Fruit fly (Drosophila melanogaster) whole organism, prepupa: ENCODE results near the gene mRpL48.

ENCODE experiments used
- Blimp-1 ChIP-seq: fragments of 200-800 bp; sonication (Bioruptor generic); optimal IDR thresholded peaks from 3 replicates; lab custom pipeline; 2017; ENCODE audit warnings: missing biosample characterization, missing genetic modification characterization, mild to moderate bottlenecking, moderate library complexity, missing genetic modification reagents
- CG10669 ChIP-seq: fragments of 200-800 bp; sonication (Bioruptor generic); optimal IDR thresholded peaks from 3 replicates; lab custom pipeline; 2018; ENCODE audit warnings: missing biosample characterization, mild to moderate bottlenecking, missing genetic modification characterization, moderate library complexity
- CG3032 ChIP-seq: fragments of 200-800 bp; optimal IDR thresholded peaks from 2 replicates; lab custom pipeline; 2019; ENCODE audit warnings: missing biosample characterization, mild to moderate bottlenecking, missing genetic modification characterization, moderate library complexity
- CG32006 ChIP-seq: fragments of 200-800 bp; sonication (Bioruptor generic); optimal IDR thresholded peaks from 3 replicates; lab custom pipeline; 2017; ENCODE audit warnings: missing biosample characterization, mild to moderate bottlenecking, missing genetic modification characterization
- CG3919 ChIP-seq: fragments of 200-800 bp; sonication (Bioruptor generic); optimal IDR thresholded peaks from 3 replicates; lab custom pipeline; 2016; ENCODE audit warnings: missing biosample characterization, missing genetic modification characterization
- CG4318 ChIP-seq: fragments of 200-800 bp; sonication (Bioruptor generic); optimal IDR thresholded peaks from 3 replicates; lab custom pipeline; 2017; ENCODE audit warnings: missing biosample characterization, mild to moderate bottlenecking, missing genetic modification characterization
- CG6163 ChIP-seq: fragments of 200-800 bp; sonication (Bioruptor generic); IDR thresholded peaks from 3 replicates; pipeline ENCODE4 v1.3.6; 2022; ENCODE audit warnings: missing biosample characterization, missing genetic modification characterization
- CG6276 ChIP-seq: fragments of 200-800 bp; sonication (Bioruptor generic); optimal IDR thresholded peaks from 2 replicates; lab custom pipeline; 2017; ENCODE audit warnings: missing biosample characterization, mild to moderate bottlenecking, missing genetic modification characterization
- CG6808 ChIP-seq: fragments of 200-800 bp; sonication (Bioruptor generic); optimal IDR thresholded peaks from 3 replicates; lab custom pipeline; 2017; ENCODE audit warnings: missing biosample characterization, missing genetic modification characterization, mild to moderate bottlenecking, moderate library complexity, missing genetic modification reagents
- CG6854 ChIP-seq: fragments of 200-800 bp; sonication (Bioruptor generic); optimal IDR thresholded peaks from 2 replicates; lab custom pipeline; 2017; ENCODE audit warnings: missing biosample characterization, mild to moderate bottlenecking, missing genetic modification characterization
- CG7368 ChIP-seq: fragments of 200-800 bp; sonication (Bioruptor generic); optimal IDR thresholded peaks from 3 replicates; lab custom pipeline; 2016; ENCODE audit warnings: missing biosample characterization, missing genetic modification characterization
- CG8319 ChIP-seq: fragments of 200-800 bp; sonication (Bioruptor generic); optimal IDR thresholded peaks from 3 replicates; lab custom pipeline; 2016; ENCODE audit warnings: missing biosample characterization, missing genetic modification characterization
- Eip93F ChIP-seq: fragments of 200-800 bp; sonication (Bioruptor generic); optimal IDR thresholded peaks from 2 replicates; lab custom pipeline; 2016; ENCODE audit warnings: missing biosample characterization, mild to moderate bottlenecking, missing genetic modification characterization
- Ets21C ChIP-seq: fragments of 200-800 bp; sonication (Bioruptor generic); optimal IDR thresholded peaks from 3 replicates; lab custom pipeline; 2016; ENCODE audit warnings: missing biosample characterization, missing genetic modification characterization
- Ets96B ChIP-seq: fragments of 200-800 bp; optimal IDR thresholded peaks from 2 replicates; lab custom pipeline; 2019; ENCODE audit warnings: missing biosample characterization, mild to moderate bottlenecking, missing genetic modification characterization, moderate library complexity
- Hr38 ChIP-seq: sonication (Bioruptor generic); optimal IDR thresholded peaks from 2 replicates; lab custom pipeline; 2016; ENCODE audit warnings: missing biosample characterization, missing genetic modification characterization
- Hr39 ChIP-seq: fragments of 200-800 bp; sonication (Bioruptor generic); optimal IDR thresholded peaks from 2 replicates; lab custom pipeline; 2016; ENCODE audit warnings: missing biosample characterization, missing genetic modification characterization
- Met ChIP-seq: fragments of 200-800 bp; sonication (Bioruptor generic); optimal IDR thresholded peaks from 3 replicates; lab custom pipeline; 2016; ENCODE audit warnings: missing biosample characterization, missing genetic modification characterization
- OdsH ChIP-seq: fragments of 200-800 bp; sonication (Bioruptor generic); optimal IDR thresholded peaks from 3 replicates; lab custom pipeline; 2016; ENCODE audit warnings: missing biosample characterization, missing genetic modification characterization
- Smox ChIP-seq: fragments of 200-800 bp; sonication (Bioruptor generic); optimal IDR thresholded peaks from 3 replicates; lab custom pipeline; 2016; ENCODE audit warnings: missing biosample characterization, missing genetic modification characterization
- Sox14 ChIP-seq: fragments of 200-800 bp; sonication (Bioruptor generic); optimal IDR thresholded peaks from 3 replicates; lab custom pipeline; 2016; ENCODE audit warnings: missing biosample characterization, missing genetic modification characterization
- achi ChIP-seq: fragments of 200-800 bp; sonication (Bioruptor generic); optimal IDR thresholded peaks from 3 replicates; lab custom pipeline; 2016; ENCODE audit warnings: missing biosample characterization, missing genetic modification characterization
- cyc ChIP-seq: fragments of 200-800 bp; sonication (Bioruptor generic); optimal IDR thresholded peaks from 3 replicates; lab custom pipeline; 2016; ENCODE audit warnings: missing biosample characterization, missing genetic modification characterization
- dac ChIP-seq: fragments of 200-800 bp; sonication (Bioruptor generic); optimal IDR thresholded peaks from 2 replicates; lab custom pipeline; 2017; ENCODE audit warnings: missing biosample characterization, mild to moderate bottlenecking, missing genetic modification characterization
- dsx ChIP-seq: fragments of 200-800 bp; optimal IDR thresholded peaks from 3 replicates; lab custom pipeline; 2019; ENCODE audit warnings: missing biosample characterization, mild to moderate bottlenecking, missing genetic modification characterization, moderate library complexity; ENCODE audit not compliant: poor library complexity, severe bottlenecking
- eg ChIP-seq: fragments of 200-800 bp; sonication (Bioruptor generic); IDR thresholded peaks from 3 replicates; pipeline ENCODE4 v1.3.6; 2022; ENCODE audit warnings: missing biosample characterization, missing genetic modification characterization
- esn ChIP-seq: fragments of 200-800 bp; sonication (Bioruptor generic); optimal IDR thresholded peaks from 2 replicates; lab custom pipeline; 2016; ENCODE audit warnings: missing biosample characterization, mild to moderate bottlenecking, missing genetic modification characterization, moderate library complexity
- fd85E ChIP-seq: fragments of 200-800 bp; sonication (Bioruptor generic); optimal IDR thresholded peaks from 3 replicates; lab custom pipeline; 2016; ENCODE audit warnings: missing biosample characterization, missing genetic modification characterization
- lz ChIP-seq: fragments of 200-800 bp; sonication (Bioruptor generic); optimal IDR thresholded peaks from 3 replicates; lab custom pipeline; 2016; ENCODE audit warnings: missing biosample characterization, missing genetic modification characterization
- pdm3 ChIP-seq: fragments of 200-800 bp; sonication (Bioruptor generic); optimal IDR thresholded peaks from 3 replicates; lab custom pipeline; 2016; ENCODE audit warnings: missing biosample characterization, missing genetic modification characterization
- salr ChIP-seq, 2 experiments: fragments of 200-800 bp; sonication (Bioruptor generic); optimal IDR thresholded peaks; 3 replicates each; lab custom pipeline; 2016 to 2018; ENCODE audit warnings: missing biosample characterization in 2 of 2, missing genetic modification characterization in 2 of 2, mild to moderate bottlenecking in 1 of 2
- spab ChIP-seq: fragments of 200-800 bp; sonication (Bioruptor generic); optimal IDR thresholded peaks from 2 replicates; lab custom pipeline; 2017; ENCODE audit warnings: missing biosample characterization, mild to moderate bottlenecking, missing genetic modification characterization, missing genetic modification reagents
- ss ChIP-seq, 2 experiments: fragments of 200-800 bp; sonication (Bioruptor generic); optimal IDR thresholded peaks; 2 replicates in 1 of 2; 3 replicates in 1 of 2; lab custom pipeline; 2017 to 2018; ENCODE audit warnings: mild to moderate bottlenecking in 2 of 2, missing biosample characterization in 2 of 2, missing genetic modification characterization in 2 of 2, moderate library complexity in 1 of 2
- svp ChIP-seq: fragments of 200-800 bp; sonication (Bioruptor generic); peaks from one replicate; lab custom pipeline; 2016; ENCODE audit warnings: missing biosample characterization, missing genetic modification characterization
- vri ChIP-seq: fragments of 200-800 bp; sonication (Bioruptor generic); optimal IDR thresholded peaks from 3 replicates; lab custom pipeline; 2016; ENCODE audit warnings: missing biosample characterization, mild to moderate bottlenecking, missing genetic modification characterization

The mRpL48 gene

dm6 chr2L:1670421-1670820 lies 39.8 kb upstream of the mRpL48 start:
- no peak for TF ChIP-seq lz (GFP tag; lab: Kevin White, UChicago)
- no peak for TF ChIP-seq CG8319 (GFP tag; lab: Kevin White, UChicago)
- TF ChIP-seq CG6276 (GFP tag; lab: Kevin White, UChicago), result no peak
- no peak for TF ChIP-seq CG3919 (GFP tag; lab: Kevin White, UChicago)
- TF ChIP-seq Smox (GFP tag; lab: Kevin White, UChicago), result no peak
- TF ChIP-seq CG4318 (GFP tag; lab: Kevin White, UChicago), result no peak
- TF ChIP-seq Met (GFP tag; lab: Kevin White, UChicago), result no peak
- no peak for TF ChIP-seq eg
- no peak for TF ChIP-seq CG6854 (GFP tag; lab: Kevin White, UChicago)
- TF ChIP-seq CG6163 (GFP tag; lab: Robert Waterston, UW), result no peak
- no peak for TF ChIP-seq Hr39 (GFP tag; lab: Kevin White, UChicago)
- no peak for TF ChIP-seq ss (GFP tag; optimal IDR thresholded peaks at IDR 0.05; lab: Kevin White, UChicago)
- no peak for TF ChIP-seq Blimp-1 (GFP tag; lab: Kevin White, UChicago)
- TF ChIP-seq vri (GFP tag; lab: Kevin White, UChicago), result no peak
- TF ChIP-seq, all 60 proteins: peak for 0

dm6 chr2L:1672111-1672718 lies 38.0 kb upstream of the mRpL48 start:
- no peak for TF ChIP-seq CG32006 (GFP tag; lab: Kevin White, UChicago)
- TF ChIP-seq achi (GFP tag; lab: Kevin White, UChicago), result no peak
- no peak for TF ChIP-seq eg
- no peak for TF ChIP-seq Ets21C (GFP tag; lab: Kevin White, UChicago)
- no peak for TF ChIP-seq CG6808 (GFP tag; lab: Kevin White, UChicago)
- no peak for TF ChIP-seq CG3919 (GFP tag; lab: Kevin White, UChicago)
- no peak for TF ChIP-seq salr (GFP tag; optimal IDR thresholded peaks at IDR 0.05; lab: Kevin White, UChicago)
- TF ChIP-seq svp (GFP tag; lab: Kevin White, UChicago), result no peak
- no peak for TF ChIP-seq Sox14 (GFP tag; lab: Kevin White, UChicago)
- TF ChIP-seq esn (GFP tag; lab: Kevin White, UChicago), result no peak
- TF ChIP-seq pdm3 (GFP tag; lab: Kevin White, UChicago), result no peak
- no peak for TF ChIP-seq fd85E
- TF ChIP-seq spab (GFP tag; lab: Kevin White, UChicago), result no peak
- TF ChIP-seq Hr38 (GFP tag; lab: Kevin White, UChicago), result no peak
- no peak for TF ChIP-seq CG4318 (GFP tag; lab: Kevin White, UChicago)
- no peak for TF ChIP-seq Smox (GFP tag; lab: Kevin White, UChicago)
- TF ChIP-seq, all 60 proteins: peak for 0

DNA sequence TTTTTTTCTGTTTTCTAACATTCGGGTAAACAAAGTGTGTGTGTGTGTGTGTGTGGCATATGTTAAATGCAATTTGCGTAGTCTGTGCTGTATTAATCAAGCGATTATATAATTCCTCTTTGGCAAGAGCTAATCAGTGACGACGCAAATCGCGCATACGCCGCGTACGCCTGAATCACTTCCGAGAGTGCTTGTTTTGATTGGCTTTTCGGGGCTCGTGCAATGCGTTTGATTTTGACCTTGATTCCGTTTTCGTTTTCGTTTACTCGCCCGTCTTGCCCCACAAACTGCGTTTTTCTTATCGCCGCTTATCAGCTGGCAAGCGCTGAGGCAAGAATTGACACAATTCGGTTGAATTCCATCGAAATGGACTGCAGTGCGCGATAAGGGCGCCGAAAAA lies 17.4 kb upstream of the mRpL48 start:
- TF ChIP-seq CG6808 (GFP tag; lab: Kevin White, UChicago) (no peak), vri (GFP tag; lab: Kevin White, UChicago) (peak; percentile 89), Eip93F (peak; percentile 50)

DNA sequence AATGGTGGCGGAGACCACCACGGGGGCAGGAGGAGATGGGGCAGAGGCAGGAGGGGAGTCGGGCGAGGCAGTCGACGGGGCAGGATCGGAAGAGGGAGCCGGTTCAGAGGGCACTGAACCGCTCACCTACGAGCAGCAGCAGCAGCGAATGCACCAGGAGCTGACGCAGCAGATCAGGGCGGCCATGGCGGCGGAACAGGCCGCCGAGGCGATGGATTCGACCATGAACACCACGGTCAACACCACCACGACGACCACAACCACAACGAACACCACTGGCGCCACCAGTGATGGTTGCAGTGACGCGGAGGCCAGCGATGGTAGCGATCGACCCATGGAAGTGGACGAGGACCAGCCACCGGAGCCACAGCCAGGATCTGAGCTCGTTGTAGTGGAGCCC lies 14.0 kb upstream of the mRpL48 start:
- TF ChIP-seq pdm3 (GFP tag; lab: Kevin White, UChicago) (no peak), CG3032 (tag; lab: Kevin White, UChicago) (no peak), dsx (GFP tag; lab: Kevin White, UChicago) (no peak), CG10669 (GFP tag; lab: Kevin White, UChicago) (no peak), Hr38 (GFP tag; lab: Kevin White, UChicago) (no peak), Hr39 (GFP tag; lab: Kevin White, UChicago) (no peak), Ets96B (tag; lab: Kevin White, UChicago) (no peak), Eip93F (no peak), dac (GFP tag; lab: Kevin White, UChicago) (no peak), CG7368 (no peak), Met (GFP tag; lab: Kevin White, UChicago) (no peak), fd85E (no peak), OdsH (GFP tag; lab: Kevin White, UChicago) (no peak), cyc (GFP tag; lab: Kevin White, UChicago) (no peak)
- TF ChIP-seq, all 60 proteins: peak for 0
